Worm (Caenorhabditis elegans): ENCODE measurements around the gene scpl-4.

The scpl-4 gene

ce11 chrV:10598670-10599154, at the start of gene scpl-4:
TSS of gene scpl-4 (plus strand) at chrV:10599104.
- no peak for TF ChIP-seq sma-3 (GFP tag; optimal IDR thresholded peaks at IDR 0.05)
- TF ChIP-seq unc-55 (GFP tag; optimal IDR thresholded peaks at IDR 0.05), result peak; percentile 36

ce11 chrV:10549717-10550116, 49.2 kb upstream of the scpl-4 start, which contains the start of gene F32G8.2:
TSS of gene F32G8.2 (plus strand) at chrV:10550017.
- TF ChIP-seq nhr-21 (tag; optimal IDR thresholded peaks at IDR 0.05), result no peak
- no peak for TF ChIP-seq nhr-10 (tag; optimal IDR thresholded peaks at IDR 0.05)
- TF ChIP-seq unc-62 (GFP tag; optimal IDR thresholded peaks at IDR 0.05), result no peak
- no peak for TF ChIP-seq ama-1 (optimal IDR thresholded peaks at IDR 0.05)
- TF ChIP-seq zag-1 (tag; optimal IDR thresholded peaks at IDR 0.05), result no peak
- no peak for TF ChIP-seq ztf-1 (GFP tag; conservative IDR thresholded peaks at IDR 0.05)
- no peak for TF ChIP-seq ZK546.5 (tag; optimal IDR thresholded peaks at IDR 0.05)
- no peak for TF ChIP-seq mdl-1 (tag; optimal IDR thresholded peaks at IDR 0.05)
- TF ChIP-seq F13H6.1 (tag; optimal IDR thresholded peaks at IDR 0.05), result no peak
- no peak for TF ChIP-seq ceh-82 (tag; optimal IDR thresholded peaks at IDR 0.05)
- no peak for TF ChIP-seq Y55F3AM.14 (GFP tag; optimal IDR thresholded peaks at IDR 0.05)

ce11 chrV:10555239-10555638, 43.7 kb upstream of the scpl-4 start, which contains the start of gene F32G8.3:
TSS of gene F32G8.3 (minus strand) at chrV:10555339.
- TF ChIP-seq nhr-23 (tag; optimal IDR thresholded peaks at IDR 0.05), result no peak
- no peak for TF ChIP-seq alr-1 (tag; optimal IDR thresholded peaks at IDR 0.05)
- no peak for TF ChIP-seq dmd-4 (tag; optimal IDR thresholded peaks at IDR 0.05)
- no peak for TF ChIP-seq aly-2 (tag; optimal IDR thresholded peaks at IDR 0.05)
- no peak for TF ChIP-seq nhr-77 (tag; optimal IDR thresholded peaks at IDR 0.05)
- no peak for TF ChIP-seq egl-27 (tag; optimal IDR thresholded peaks at IDR 0.05)
- TF ChIP-seq ztf-1 (GFP tag; conservative IDR thresholded peaks at IDR 0.05), result no peak
- TF ChIP-seq skn-1 (tag; optimal IDR thresholded peaks at IDR 0.05), result no peak

- no peak for TF ChIP-seq alr-1 (tag; optimal IDR thresholded peaks at IDR 0.05)
- no peak for TF ChIP-seq nhr-129 (tag; optimal IDR thresholded peaks at IDR 0.05)
- TF ChIP-seq dmd-4 (tag; optimal IDR thresholded peaks at IDR 0.05), result no peak
- TF ChIP-seq sma-3 (GFP tag; optimal IDR thresholded peaks at IDR 0.05), result peak; percentile 54
- no peak for TF ChIP-seq zag-1 (tag; optimal IDR thresholded peaks at IDR 0.05)
- no peak for TF ChIP-seq blmp-1 (tag; optimal IDR thresholded peaks at IDR 0.05; ENCODE audit: insufficient read depth)
These were observed 42.5 kb upstream of the scpl-4 start for ce11 chrV:10556362-10556761.

- TF ChIP-seq nhr-237 (tag; optimal IDR thresholded peaks at IDR 0.05), result no peak
- peak; percentile 1 for TF ChIP-seq crh-2 (tag; optimal IDR thresholded peaks at IDR 0.05)
- no peak for TF ChIP-seq gmeb-1 (tag; optimal IDR thresholded peaks at IDR 0.05)
- TF ChIP-seq mdl-1 (tag; optimal IDR thresholded peaks at IDR 0.05), result no peak
- TF ChIP-seq lsy-2 (tag; optimal IDR thresholded peaks at IDR 0.05), result no peak
- no peak for TF ChIP-seq nhr-11 (tag; optimal IDR thresholded peaks at IDR 0.05)
- peak; percentile 43 for TF ChIP-seq sma-9 (GFP tag; optimal IDR thresholded peaks at IDR 0.05)
- no peak for TF ChIP-seq sma-9 (tag; optimal IDR thresholded peaks at IDR 0.05)
- TF ChIP-seq lin-13 (GFP tag; optimal IDR thresholded peaks at IDR 0.05), result no peak
- TF ChIP-seq nhr-77 (tag; optimal IDR thresholded peaks at IDR 0.05), result no peak
- no peak for TF ChIP-seq mbf-1 (tag; optimal IDR thresholded peaks at IDR 0.05)
- TF ChIP-seq nhr-23 (tag; optimal IDR thresholded peaks at IDR 0.05), result no peak
- TF ChIP-seq peb-1 (tag; optimal IDR thresholded peaks at IDR 0.05), result no peak
- no peak for TF ChIP-seq nhr-10 (tag; optimal IDR thresholded peaks at IDR 0.05)
- no peak for TF ChIP-seq nhr-12 (tag; optimal IDR thresholded peaks at IDR 0.05)
- TF ChIP-seq zag-1 (tag; optimal IDR thresholded peaks at IDR 0.05), result no peak
- no peak for TF ChIP-seq lin-11 (tag; optimal IDR thresholded peaks at IDR 0.05)
- peak; percentile 7 for TF ChIP-seq fos-1 (tag; optimal IDR thresholded peaks at IDR 0.05)
- TF ChIP-seq ztf-1 (GFP tag; conservative IDR thresholded peaks at IDR 0.05), result no peak
- no peak for TF ChIP-seq ztf-11 (tag; optimal IDR thresholded peaks at IDR 0.05)
- no peak for TF ChIP-seq unc-55 (GFP tag; optimal IDR thresholded peaks at IDR 0.05)
- TF ChIP-seq blmp-1 (tag; optimal IDR thresholded peaks at IDR 0.05; ENCODE audit: insufficient read depth), result peak; percentile 3
- no peak for TF ChIP-seq elt-3 (tag; optimal IDR thresholded peaks at IDR 0.05)
- no peak for TF ChIP-seq ceh-82 (tag; optimal IDR thresholded peaks at IDR 0.05)
- no peak for TF ChIP-seq Y55F3AM.14 (GFP tag; optimal IDR thresholded peaks at IDR 0.05)
- no peak for TF ChIP-seq nhr-129 (tag; optimal IDR thresholded peaks at IDR 0.05)
- no peak for TF ChIP-seq sem-4 (tag; optimal IDR thresholded peaks at IDR 0.05)
- no peak for TF ChIP-seq unc-39 (tag; optimal IDR thresholded peaks at IDR 0.05)
- no peak for TF ChIP-seq unc-62 (GFP tag; optimal IDR thresholded peaks at IDR 0.05)
- TF ChIP-seq egl-27 (tag; optimal IDR thresholded peaks at IDR 0.05), result no peak
- TF ChIP-seq sma-3 (GFP tag; optimal IDR thresholded peaks at IDR 0.05), result peak; percentile 63
- no peak for TF ChIP-seq F13H6.1 (tag; optimal IDR thresholded peaks at IDR 0.05)
- no peak for TF ChIP-seq lin-39 (tag; optimal IDR thresholded peaks at IDR 0.05)
- no peak for TF ChIP-seq elt-1 (tag; optimal IDR thresholded peaks at IDR 0.05)
- no peak for TF ChIP-seq mab-5 (tag; optimal IDR thresholded peaks at IDR 0.05)
- TF ChIP-seq nhr-25 (tag; optimal IDR thresholded peaks at IDR 0.05), result no peak
- TF ChIP-seq dmd-4 (tag; optimal IDR thresholded peaks at IDR 0.05), result no peak
- TF ChIP-seq ZK546.5 (tag; optimal IDR thresholded peaks at IDR 0.05), result no peak
- TF ChIP-seq nhr-6 (tag; optimal IDR thresholded peaks at IDR 0.05), result no peak
These were observed 41.8 kb upstream of the scpl-4 start for ce11 chrV:10557094-10557493.

Measured in whole organism, L2 larva.